Fruit fly (Drosophila melanogaster): Measurements from ENCODE around the gene Serinc.

Serinc gene

DNA sequence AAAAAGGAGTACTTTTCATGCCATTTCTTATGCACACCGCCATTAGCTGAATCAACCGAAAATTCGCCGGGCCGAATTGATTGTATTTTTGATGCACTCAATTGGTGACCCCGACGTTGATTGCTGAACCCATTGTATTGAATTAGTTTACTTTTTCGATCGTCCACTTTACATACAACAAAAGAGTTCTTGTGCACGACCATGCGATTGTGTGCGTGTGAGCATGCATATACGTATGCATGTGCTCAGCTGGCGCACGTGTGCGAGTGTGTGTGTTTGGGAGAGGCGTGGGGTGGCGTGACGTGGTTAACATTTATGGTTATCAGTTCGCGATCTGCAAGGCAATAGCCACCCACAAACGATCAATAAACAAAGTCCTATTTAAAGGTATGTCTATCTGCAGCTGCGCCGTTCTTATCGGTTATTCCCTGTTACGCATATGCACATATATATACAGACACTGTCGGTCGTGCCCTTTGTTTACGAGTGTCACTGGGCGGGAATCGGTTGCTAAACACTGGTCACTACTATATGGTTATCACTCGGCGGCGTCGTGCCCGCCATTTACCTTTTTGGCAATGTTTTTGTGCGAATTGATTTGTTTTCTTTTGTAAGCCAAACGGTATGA is 27.2 kb upstream of the Serinc start (continued):
- TF ChIP-seq CG2875 (GFP tag; optimal IDR thresholded peaks at IDR 0.05): no peak
- TF ChIP-seq CG15479 (GFP tag; optimal IDR thresholded peaks at IDR 0.05): peak; percentile 64
- no peak for TF ChIP-seq Camta (GFP tag; optimal IDR thresholded peaks at IDR 0.05)
- TF ChIP-seq Dll (GFP tag; IDR thresholded peaks at IDR 0.05; ENCODE audit: partially characterized antibody): 0 out of 4 replicates have a peak, but pooled peaks have one; percentile 34
- no peak for TF ChIP-seq GATAe (GFP tag; conservative IDR thresholded peaks at IDR 0.05)
- TF ChIP-seq CG30403 (GFP tag; optimal IDR thresholded peaks at IDR 0.05): no peak
- no peak for TF ChIP-seq CG3163 (GFP tag; optimal IDR thresholded peaks at IDR 0.05)
- no peak for TF ChIP-seq CG6272 (GFP tag; IDR thresholded peaks at IDR 0.05)
- TF ChIP-seq CG7271 (tag; optimal IDR thresholded peaks at IDR 0.05): no peak
- TF ChIP-seq Fer2 (tag; optimal IDR thresholded peaks at IDR 0.05): no peak
- no peak for TF ChIP-seq Sox102F (GFP tag; optimal IDR thresholded peaks at IDR 0.05)
- no peak for TF ChIP-seq sna (GFP tag; IDR thresholded peaks at IDR 0.05; ENCODE audit: partially characterized antibody)
- no peak for TF ChIP-seq wek (GFP tag; optimal IDR thresholded peaks at IDR 0.05)
- no peak for TF ChIP-seq CG11504 (tag; optimal IDR thresholded peaks at IDR 0.05)
- peak; percentile 31; the same call in 1 of the 2 replicates for TF ChIP-seq Drgx (GFP tag; IDR thresholded peaks at IDR 0.05)
- TF ChIP-seq CG6175 (GFP tag; IDR thresholded peaks at IDR 0.05): no peak
- TF ChIP-seq CG12236 (GFP tag; optimal IDR thresholded peaks at IDR 0.05): peak; percentile 8
- TF ChIP-seq CG9797 (GFP tag; optimal IDR thresholded peaks at IDR 0.05): no peak
- no peak for TF ChIP-seq CoRest (tag; optimal IDR thresholded peaks at IDR 0.05)
- TF ChIP-seq Tbp (GFP tag; optimal IDR thresholded peaks at IDR 0.05): no peak
- TF ChIP-seq E2f1 (GFP tag; IDR thresholded peaks at IDR 0.05): no peak
- no peak for TF ChIP-seq zfh2 (GFP tag; optimal IDR thresholded peaks at IDR 0.05)
- TF ChIP-seq ATbp (GFP tag; optimal IDR thresholded peaks at IDR 0.05): no peak
- TF ChIP-seq yki (optimal IDR thresholded peaks at IDR 0.05): no peak
- no peak for TF ChIP-seq Oli (tag; optimal IDR thresholded peaks at IDR 0.05)
- no peak for TF ChIP-seq CG4424 (GFP tag; optimal IDR thresholded peaks at IDR 0.05)
- no peak for TF ChIP-seq kni (GFP tag; optimal IDR thresholded peaks at IDR 0.05)
- no peak for TF ChIP-seq zen (tag; optimal IDR thresholded peaks at IDR 0.05)
- TF ChIP-seq fd64A (GFP tag; optimal IDR thresholded peaks at IDR 0.05): no peak
- TF ChIP-seq CG31365 (tag; optimal IDR thresholded peaks at IDR 0.05): no peak
- TF ChIP-seq CG2120 (GFP tag; optimal IDR thresholded peaks at IDR 0.05): no peak
- no peak for TF ChIP-seq CG11456 (GFP tag; IDR thresholded peaks at IDR 0.05)
- no peak for TF ChIP-seq D (optimal IDR thresholded peaks at IDR 0.05)
- no peak for TF ChIP-seq D (GFP tag; optimal IDR thresholded peaks at IDR 0.05)
- TF ChIP-seq tio (GFP tag; optimal IDR thresholded peaks at IDR 0.05): no peak
- no peak for TF ChIP-seq usp (GFP tag; optimal IDR thresholded peaks at IDR 0.05)
- TF ChIP-seq Deaf1 (tag; optimal IDR thresholded peaks at IDR 0.05): no peak
- no peak for TF ChIP-seq CG6683 (GFP tag; optimal IDR thresholded peaks at IDR 0.05)
- TF ChIP-seq nau (GFP tag; optimal IDR thresholded peaks at IDR 0.05): no peak
- TF ChIP-seq dimm (GFP tag; IDR thresholded peaks at IDR 0.05): no peak
- no peak for TF ChIP-seq Opbp (GFP tag; IDR thresholded peaks at IDR 0.05; ENCODE audit: partially characterized antibody)
- no peak for TF ChIP-seq CG8765 (GFP tag; IDR thresholded peaks at IDR 0.05)
- no peak for TF ChIP-seq ken (GFP tag; IDR thresholded peaks at IDR 0.05)
- TF ChIP-seq Mrtf (GFP tag; IDR thresholded peaks at IDR 0.05): no peak
- TF ChIP-seq Side (GFP tag; optimal IDR thresholded peaks at IDR 0.05): no peak
- peak; percentile 43 for TF ChIP-seq sens (GFP tag)
- TF ChIP-seq chinmo (GFP tag; IDR thresholded peaks at IDR 0.05; ENCODE audit: partially characterized antibody): peak; percentile 97
- TF ChIP-seq CG33557 (GFP tag; optimal IDR thresholded peaks at IDR 0.05): no peak
- TF ChIP-seq cad (GFP tag; optimal IDR thresholded peaks at IDR 0.05): no peak
- no peak for TF ChIP-seq CG5953 (GFP tag; IDR thresholded peaks at IDR 0.05)
- no peak for TF ChIP-seq CG4282 (GFP tag; optimal IDR thresholded peaks at IDR 0.05)
- TF ChIP-seq salm (tag; optimal IDR thresholded peaks at IDR 0.05): no peak

Measured in whole organism, embryonic.